In genomic region chrIII:12387344-12387743, ce11 we compare ENCODE assay signal across 2 worm cellular contexts.
TF ChIP-seq lines count a peak whose summit lies in the region.

No protein-coding gene starts in this region.

TF ChIP-seq in whole organism, L4 larva, 104 proteins besides CTCF, POLR2A, EP300 and RAD21:
- TF ChIP-seq set-16 (GFP tag; IDR thresholded peaks at IDR 0.05; lab: Robert Waterston, UW), result 0 out of 2 replicates have a peak, but pooled peaks have one; percentile 34

TF ChIP-seq in whole organism, young adult, 124 proteins besides CTCF, POLR2A, EP300 and RAD21:
- TF ChIP-seq aptf-2 (GFP tag; conservative IDR thresholded peaks at IDR 0.05; lab: Robert Waterston, UW), result peak; percentile 95
